Fruit fly (Drosophila melanogaster): ENCODE measurements around the gene amon.

amon gene

dm6 chr3R:26714109-26714576, at the start of gene amon:
TSS of gene amon (minus strand) at chr3R:26714159.
- TF ChIP-seq Dll (optimal IDR thresholded peaks at IDR 0.05) (no peak), CG8478 (optimal IDR thresholded peaks at IDR 0.05) (no peak), psq (optimal IDR thresholded peaks at IDR 0.05) (no peak), pan (optimal IDR thresholded peaks at IDR 0.05) (no peak), usp (GFP tag; optimal IDR thresholded peaks at IDR 0.05) (no peak), EcR (GFP tag; optimal IDR thresholded peaks at IDR 0.05) (no peak)

- TF ChIP-seq psq (optimal IDR thresholded peaks at IDR 0.05) (no peak), pan (optimal IDR thresholded peaks at IDR 0.05) (no peak), CG8478 (optimal IDR thresholded peaks at IDR 0.05) (no peak), EcR (GFP tag; optimal IDR thresholded peaks at IDR 0.05) (no peak), usp (GFP tag; optimal IDR thresholded peaks at IDR 0.05) (no peak), Dll (optimal IDR thresholded peaks at IDR 0.05) (no peak)
Observed at dm6 chr3R:26761695-26762094, 47.7 kb upstream of the amon start.

- TF ChIP-seq pan (optimal IDR thresholded peaks at IDR 0.05) (no peak), usp (GFP tag; optimal IDR thresholded peaks at IDR 0.05) (no peak), CG8478 (optimal IDR thresholded peaks at IDR 0.05) (no peak), EcR (GFP tag; optimal IDR thresholded peaks at IDR 0.05) (no peak), psq (optimal IDR thresholded peaks at IDR 0.05) (no peak), Dll (optimal IDR thresholded peaks at IDR 0.05) (no peak)
Observed at dm6 chr3R:26737310-26737709, 23.4 kb upstream of the amon start, which contains the start of gene CG14247. TSS of gene CG14247 (plus strand) at chr3R:26737610.

- no peak for TF ChIP-seq CG8478 (optimal IDR thresholded peaks at IDR 0.05)
- TF ChIP-seq psq (optimal IDR thresholded peaks at IDR 0.05): no peak
- no peak for TF ChIP-seq usp (GFP tag; optimal IDR thresholded peaks at IDR 0.05)
- no peak for TF ChIP-seq pan (optimal IDR thresholded peaks at IDR 0.05)
- no peak for TF ChIP-seq EcR (GFP tag; optimal IDR thresholded peaks at IDR 0.05)
- no peak for TF ChIP-seq Dll (optimal IDR thresholded peaks at IDR 0.05)
Observed at dm6 chr3R:26736207-26736606, 22.2 kb upstream of the amon start, which contains the start of gene CG6403. TSS of gene CG6403 (minus strand) at chr3R:26736307.

- no peak for TF ChIP-seq CG8478 (optimal IDR thresholded peaks at IDR 0.05)
- TF ChIP-seq Dll (optimal IDR thresholded peaks at IDR 0.05): no peak
- TF ChIP-seq psq (optimal IDR thresholded peaks at IDR 0.05): no peak
- TF ChIP-seq EcR (GFP tag; optimal IDR thresholded peaks at IDR 0.05): no peak
- TF ChIP-seq usp (GFP tag; optimal IDR thresholded peaks at IDR 0.05): no peak
- no peak for TF ChIP-seq pan (optimal IDR thresholded peaks at IDR 0.05)
Observed at dm6 chr3R:26728427-26728826, 14.5 kb upstream of the amon start, which contains the start of gene CG14245. TSS of gene CG14245 (plus strand) at chr3R:26728727.

dm6 chr3R:26727014-26727413, 13.1 kb upstream of the amon start, which contains the start of gene CG14246:
TSS of gene CG14246 (plus strand) at chr3R:26727314.
- no peak for TF ChIP-seq CG8478 (optimal IDR thresholded peaks at IDR 0.05)
- no peak for TF ChIP-seq Dll (optimal IDR thresholded peaks at IDR 0.05)
- TF ChIP-seq psq (optimal IDR thresholded peaks at IDR 0.05): no peak

- no peak for TF ChIP-seq CG8478 (optimal IDR thresholded peaks at IDR 0.05)
- no peak for TF ChIP-seq pan (optimal IDR thresholded peaks at IDR 0.05)
- no peak for TF ChIP-seq Dll (optimal IDR thresholded peaks at IDR 0.05)
- no peak for TF ChIP-seq EcR (GFP tag; optimal IDR thresholded peaks at IDR 0.05)
- no peak for TF ChIP-seq usp (GFP tag; optimal IDR thresholded peaks at IDR 0.05)
- no peak for TF ChIP-seq psq (optimal IDR thresholded peaks at IDR 0.05)
Observed at dm6 chr3R:26725833-26726232, 11.9 kb upstream of the amon start, which contains the start of gene CG14244. TSS of gene CG14244 (plus strand) at chr3R:26726133.

- no peak for TF ChIP-seq Dll (optimal IDR thresholded peaks at IDR 0.05)
- TF ChIP-seq pan (optimal IDR thresholded peaks at IDR 0.05): no peak
- TF ChIP-seq usp (GFP tag; optimal IDR thresholded peaks at IDR 0.05): no peak
- no peak for TF ChIP-seq EcR (GFP tag; optimal IDR thresholded peaks at IDR 0.05)
- TF ChIP-seq CG8478 (optimal IDR thresholded peaks at IDR 0.05): no peak
- no peak for TF ChIP-seq psq (optimal IDR thresholded peaks at IDR 0.05)
Observed at dm6 chr3R:26724977-26725612, 11.1 kb upstream of the amon start, which contains the start of gene CG6420. TSS of gene CG6420 (minus strand) at chr3R:26725216.

- TF ChIP-seq pan (optimal IDR thresholded peaks at IDR 0.05) (no peak), CG8478 (optimal IDR thresholded peaks at IDR 0.05) (no peak), Dll (optimal IDR thresholded peaks at IDR 0.05) (no peak), usp (GFP tag; optimal IDR thresholded peaks at IDR 0.05) (no peak), psq (optimal IDR thresholded peaks at IDR 0.05) (no peak), EcR (GFP tag; optimal IDR thresholded peaks at IDR 0.05) (no peak)
Observed at dm6 chr3R:26717864-26718263, 3.9 kb upstream of the amon start, which contains the start of gene Yif1. TSS of gene Yif1 (plus strand) at chr3R:26717871.

dm6 chr3R:26717295-26717694, 3.3 kb upstream of the amon start, which contains the start of gene CG6425:
TSS of gene CG6425 (minus strand) at chr3R:26717389.
- no peak for TF ChIP-seq usp (GFP tag; optimal IDR thresholded peaks at IDR 0.05)
- no peak for TF ChIP-seq pan (optimal IDR thresholded peaks at IDR 0.05)
- no peak for TF ChIP-seq psq (optimal IDR thresholded peaks at IDR 0.05)
- no peak for TF ChIP-seq CG8478 (optimal IDR thresholded peaks at IDR 0.05)
- no peak for TF ChIP-seq EcR (GFP tag; optimal IDR thresholded peaks at IDR 0.05)
- TF ChIP-seq Dll (optimal IDR thresholded peaks at IDR 0.05): no peak

dm6 chr3R:26704310-26704709, 9.6 kb downstream of the amon start:
- TF ChIP-seq Dll (optimal IDR thresholded peaks at IDR 0.05): no peak
- no peak for TF ChIP-seq psq (optimal IDR thresholded peaks at IDR 0.05)
- no peak for TF ChIP-seq usp (GFP tag; optimal IDR thresholded peaks at IDR 0.05)
- no peak for TF ChIP-seq pan (optimal IDR thresholded peaks at IDR 0.05)
- no peak for TF ChIP-seq CG8478 (optimal IDR thresholded peaks at IDR 0.05)
- no peak for TF ChIP-seq EcR (GFP tag; optimal IDR thresholded peaks at IDR 0.05)

dm6 chr3R:26700125-26700524, 13.8 kb downstream of the amon start:
- TF ChIP-seq CG8478 (optimal IDR thresholded peaks at IDR 0.05): no peak
- TF ChIP-seq EcR (GFP tag; optimal IDR thresholded peaks at IDR 0.05): no peak
- no peak for TF ChIP-seq pan (optimal IDR thresholded peaks at IDR 0.05)
- no peak for TF ChIP-seq psq (optimal IDR thresholded peaks at IDR 0.05)
- TF ChIP-seq Dll (optimal IDR thresholded peaks at IDR 0.05): no peak
- TF ChIP-seq usp (GFP tag; optimal IDR thresholded peaks at IDR 0.05): no peak
